Fruit fly (Drosophila melanogaster): ENCODE measurements around the gene Pitslre.
A peak's percentile ranks its signal among the peaks of the same experiment; 100 is the strongest.

Pitslre gene

DNA sequence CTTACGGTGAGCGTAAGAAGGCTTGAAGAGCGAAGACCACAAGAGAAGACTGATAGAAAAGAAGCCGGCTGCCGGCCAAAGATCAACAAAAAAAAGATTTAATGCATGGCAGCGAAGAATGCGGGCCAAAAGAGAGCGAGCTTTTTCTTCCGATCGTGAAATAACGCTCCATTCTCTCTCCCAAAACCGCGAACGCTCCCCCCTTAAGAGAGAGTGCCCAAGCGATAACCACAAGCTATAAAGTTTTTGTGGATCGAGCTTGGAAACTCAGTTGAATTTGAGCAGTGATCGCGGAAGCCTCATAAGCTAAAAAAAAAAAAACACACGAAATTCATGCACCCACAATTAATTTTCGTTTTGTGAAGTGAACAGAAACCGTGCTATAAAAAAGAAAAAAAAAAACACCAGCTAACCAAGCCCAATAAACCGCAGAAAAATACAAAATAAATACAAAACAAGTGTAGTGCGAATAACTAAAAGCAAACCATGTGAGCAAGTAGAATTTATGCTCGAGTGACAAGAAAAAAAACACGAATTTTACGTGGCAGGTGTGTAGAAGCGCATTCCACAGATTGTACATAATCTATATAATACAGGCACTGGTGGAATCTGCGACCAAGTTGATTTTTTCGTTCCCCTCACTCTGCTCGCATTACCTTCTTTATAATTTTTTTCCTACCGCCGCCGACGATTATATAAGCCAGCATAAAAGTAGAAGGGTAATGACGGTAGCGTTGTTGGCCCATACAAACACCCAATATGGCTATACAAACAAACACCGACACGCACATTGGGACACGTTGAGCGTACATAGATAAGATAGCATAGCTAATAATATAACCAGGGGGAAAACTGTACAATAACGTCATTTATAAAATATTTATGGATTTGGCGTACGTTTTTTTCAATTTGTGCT is 40.7 kb upstream of the Pitslre start, which contains the start of gene CG13252 (continued):
- no peak for TF ChIP-seq ap (GFP tag; IDR thresholded peaks at IDR 0.05)
- peak; percentile 34 for TF ChIP-seq HmgZ (tag; optimal IDR thresholded peaks at IDR 0.05)
- TF ChIP-seq CG6854 (GFP tag; optimal IDR thresholded peaks at IDR 0.05): peak; percentile 30
- TF ChIP-seq Hand (GFP tag; optimal IDR thresholded peaks at IDR 0.05): no peak
- no peak; the same call in 1 of the 2 replicates for TF ChIP-seq Xrp1 (GFP tag; IDR thresholded peaks at IDR 0.05)
- no peak for TF ChIP-seq btn (GFP tag; optimal IDR thresholded peaks at IDR 0.05)
- no peak for TF ChIP-seq fd102C (GFP tag; optimal IDR thresholded peaks at IDR 0.05)
- TF ChIP-seq row (GFP tag; IDR thresholded peaks at IDR 0.05): no peak
- no peak for TF ChIP-seq nerfin-1 (tag; optimal IDR thresholded peaks at IDR 0.05)
- TF ChIP-seq dysf (GFP tag; IDR thresholded peaks at IDR 0.05): no peak; the same call in 2 of the 3 replicates
- 0 out of 2 replicates have a peak, but pooled peaks have one; percentile 39 for TF ChIP-seq seq (GFP tag; IDR thresholded peaks at IDR 0.05)
- no peak for TF ChIP-seq Kr (GFP tag; optimal IDR thresholded peaks at IDR 0.05)
- no peak for TF ChIP-seq Nf-YB (GFP tag; optimal IDR thresholded peaks at IDR 0.05)
- no peak for TF ChIP-seq CG30020 (tag; optimal IDR thresholded peaks at IDR 0.05)
- TF ChIP-seq Fer3 (tag; optimal IDR thresholded peaks at IDR 0.05): peak; percentile 37
- peak; percentile 57 for TF ChIP-seq CG2678 (tag; optimal IDR thresholded peaks at IDR 0.05)
- peak; percentile 10 for TF ChIP-seq CrebB (tag; optimal IDR thresholded peaks at IDR 0.05)
- peak; percentile 25 for TF ChIP-seq CG4328 (GFP tag; optimal IDR thresholded peaks at IDR 0.05)
- TF ChIP-seq bsh (GFP tag; optimal IDR thresholded peaks at IDR 0.05): peak in 1 of 2 experiments; percentile 32
- TF ChIP-seq stwl (tag; optimal IDR thresholded peaks at IDR 0.05): no peak
- peak; percentile 32 for TF ChIP-seq CG12219 (GFP tag; optimal IDR thresholded peaks at IDR 0.05)
- TF ChIP-seq HLHmδ (GFP tag; optimal IDR thresholded peaks at IDR 0.05): peak; percentile 50
- peak; percentile 13 for TF ChIP-seq vvl (GFP tag; IDR thresholded peaks at IDR 0.05)
- no peak for TF ChIP-seq Chrac-16 (GFP tag; optimal IDR thresholded peaks at IDR 0.05)
- TF ChIP-seq twi (tag; optimal IDR thresholded peaks at IDR 0.05): no peak
- peak; percentile 24 for TF ChIP-seq CG1233 (GFP tag; optimal IDR thresholded peaks at IDR 0.05)
- TF ChIP-seq otp (GFP tag; IDR thresholded peaks at IDR 0.05): no peak
- TF ChIP-seq CG9437 (GFP tag; optimal IDR thresholded peaks at IDR 0.05): no peak
- TF ChIP-seq CG12104 (GFP tag; optimal IDR thresholded peaks at IDR 0.05): peak; percentile 44
- no peak for TF ChIP-seq CG2120 (GFP tag; optimal IDR thresholded peaks at IDR 0.05)
- TF ChIP-seq CG7786 (GFP tag; optimal IDR thresholded peaks at IDR 0.05): no peak
- TF ChIP-seq Trl (optimal IDR thresholded peaks at IDR 0.05): peak; percentile 90 to 98
- TF ChIP-seq Trl (GFP tag; optimal IDR thresholded peaks at IDR 0.05): peak; percentile 2
- TF ChIP-seq CG14965 (GFP tag; optimal IDR thresholded peaks at IDR 0.05; ENCODE audit: borderline replicate concordance): no peak
- TF ChIP-seq CG32767 (GFP tag; IDR thresholded peaks at IDR 0.05): no peak
- no peak for TF ChIP-seq CG6254 (GFP tag; optimal IDR thresholded peaks at IDR 0.05)
- no peak for TF ChIP-seq CG17802 (tag; optimal IDR thresholded peaks at IDR 0.05)
- no peak for TF ChIP-seq D (optimal IDR thresholded peaks at IDR 0.05)
- TF ChIP-seq D (GFP tag; optimal IDR thresholded peaks at IDR 0.05): no peak
- TF ChIP-seq CG3163 (GFP tag; optimal IDR thresholded peaks at IDR 0.05): peak; percentile 89
- TF ChIP-seq Gsc (GFP tag; IDR thresholded peaks at IDR 0.05): no peak
- no peak for TF ChIP-seq CG8089 (GFP tag; optimal IDR thresholded peaks at IDR 0.05)
- TF ChIP-seq exex (tag; optimal IDR thresholded peaks at IDR 0.05): peak; percentile 20
- no peak for TF ChIP-seq CG3726 (GFP tag; IDR thresholded peaks at IDR 0.05)
- TF ChIP-seq pnt (GFP tag; optimal IDR thresholded peaks at IDR 0.05): no peak
- peak; percentile 11 for TF ChIP-seq Sry-β (GFP tag; optimal IDR thresholded peaks at IDR 0.05)
- no peak for TF ChIP-seq cas (GFP tag; IDR thresholded peaks at IDR 0.05)
- TF ChIP-seq chif (GFP tag; optimal IDR thresholded peaks at IDR 0.05): no peak
- TF ChIP-seq Ptx1 (GFP tag; IDR thresholded peaks at IDR 0.05): 0 out of 2 replicates have a peak, but pooled peaks have one; percentile 4

All from whole organism, embryonic.